Fruit fly (Drosophila melanogaster): Measurements from ENCODE around the gene DNAlig4.

- TF ChIP-seq usp (GFP tag; optimal IDR thresholded peaks at IDR 0.05) (no peak), tai (GFP tag; optimal IDR thresholded peaks at IDR 0.05) (no peak), Hr78 (GFP tag; optimal IDR thresholded peaks at IDR 0.05) (no peak), GATAd (GFP tag; optimal IDR thresholded peaks at IDR 0.05) (no peak), h (GFP tag; optimal IDR thresholded peaks at IDR 0.05) (no peak), Sp1 (GFP tag; optimal IDR thresholded peaks at IDR 0.05) (no peak), psq (GFP tag; optimal IDR thresholded peaks at IDR 0.05) (no peak)
These were observed 35.0 kb downstream of the DNAlig4 start for dm6 chrX:13632606-13633005.
